Fruit fly (Drosophila melanogaster) whole organism, prepupa: Measurements from ENCODE around the gene Gapvd1.

Source experiments
- Blimp-1 ChIP-seq: fragments of 200-800 bp; sonication (Bioruptor generic); optimal IDR thresholded peaks from 3 replicates; lab custom pipeline; 2017; ENCODE audit warnings: missing biosample characterization, missing genetic modification characterization, mild to moderate bottlenecking, moderate library complexity, missing genetic modification reagents
- CG10631 ChIP-seq: fragments of 200-800 bp; sonication (Bioruptor generic); optimal IDR thresholded peaks from 2 replicates; lab custom pipeline; 2016; ENCODE audit warnings: missing biosample characterization, missing genetic modification characterization
- CG11902 ChIP-seq: fragments of 200-800 bp; sonication (Bioruptor generic); optimal IDR thresholded peaks from 3 replicates; lab custom pipeline; 2016; ENCODE audit warnings: missing biosample characterization, missing genetic modification characterization
- CG15336 ChIP-seq: fragments of 200-800 bp; sonication (Bioruptor generic); IDR thresholded peaks from 2 replicates; pipeline ENCODE4 v1.3.6; 2022; ENCODE audit warnings: missing biosample characterization, missing genetic modification characterization
- CG16779 ChIP-seq: fragments of 200-800 bp; sonication (Bioruptor generic); optimal IDR thresholded peaks from 3 replicates; lab custom pipeline; 2017; ENCODE audit warnings: missing biosample characterization, mild to moderate bottlenecking, missing genetic modification characterization
- CG31627 ChIP-seq: fragments of 200-800 bp; sonication (Bioruptor generic); optimal IDR thresholded peaks from 3 replicates; lab custom pipeline; 2016; ENCODE audit warnings: missing biosample characterization, missing genetic modification characterization
- CG32006 ChIP-seq: fragments of 200-800 bp; sonication (Bioruptor generic); optimal IDR thresholded peaks from 3 replicates; lab custom pipeline; 2017; ENCODE audit warnings: missing biosample characterization, mild to moderate bottlenecking, missing genetic modification characterization
- CG3919 ChIP-seq: fragments of 200-800 bp; sonication (Bioruptor generic); optimal IDR thresholded peaks from 3 replicates; lab custom pipeline; 2016; ENCODE audit warnings: missing biosample characterization, missing genetic modification characterization
- CG4318 ChIP-seq: fragments of 200-800 bp; sonication (Bioruptor generic); optimal IDR thresholded peaks from 3 replicates; lab custom pipeline; 2017; ENCODE audit warnings: missing biosample characterization, mild to moderate bottlenecking, missing genetic modification characterization
- CG6163 ChIP-seq: fragments of 200-800 bp; sonication (Bioruptor generic); IDR thresholded peaks from 3 replicates; pipeline ENCODE4 v1.3.6; 2022; ENCODE audit warnings: missing biosample characterization, missing genetic modification characterization
- CG6808 ChIP-seq: fragments of 200-800 bp; sonication (Bioruptor generic); optimal IDR thresholded peaks from 3 replicates; lab custom pipeline; 2017; ENCODE audit warnings: missing biosample characterization, missing genetic modification characterization, mild to moderate bottlenecking, moderate library complexity, missing genetic modification reagents
- CG7368 ChIP-seq: fragments of 200-800 bp; sonication (Bioruptor generic); optimal IDR thresholded peaks from 3 replicates; lab custom pipeline; 2016; ENCODE audit warnings: missing biosample characterization, missing genetic modification characterization
- CG8119 ChIP-seq: fragments of 200-800 bp; sonication (Bioruptor generic); IDR thresholded peaks from 3 replicates; pipeline ENCODE4 v1.3.6; 2022; ENCODE audit warnings: missing biosample characterization, missing genetic modification characterization
- CG8319 ChIP-seq: fragments of 200-800 bp; sonication (Bioruptor generic); optimal IDR thresholded peaks from 3 replicates; lab custom pipeline; 2016; ENCODE audit warnings: missing biosample characterization, missing genetic modification characterization
- CG8632 ChIP-seq: fragments of 200-800 bp; sonication (Bioruptor generic); optimal IDR thresholded peaks from 3 replicates; lab custom pipeline; 2016; ENCODE audit warnings: missing biosample characterization, missing genetic modification characterization
- Eip78C ChIP-seq: fragments of 200-800 bp; sonication (Bioruptor generic); peaks from one replicate; lab custom pipeline; 2016; ENCODE audit warnings: missing biosample characterization, missing genetic modification characterization
- Eip93F ChIP-seq: fragments of 200-800 bp; sonication (Bioruptor generic); optimal IDR thresholded peaks from 2 replicates; lab custom pipeline; 2016; ENCODE audit warnings: missing biosample characterization, mild to moderate bottlenecking, missing genetic modification characterization
- Ets96B ChIP-seq: fragments of 200-800 bp; optimal IDR thresholded peaks from 2 replicates; lab custom pipeline; 2019; ENCODE audit warnings: missing biosample characterization, mild to moderate bottlenecking, missing genetic modification characterization, moderate library complexity
- Gug ChIP-seq: fragments of 200-800 bp; sonication (Bioruptor generic); IDR thresholded peaks from 2 replicates; pipeline ENCODE4 v1.3.6; 2022; ENCODE audit warnings: missing biosample characterization, missing genetic modification characterization
- Hr4 ChIP-seq: fragments of 200-800 bp; sonication (Bioruptor generic); optimal IDR thresholded peaks from 3 replicates; lab custom pipeline; 2016; ENCODE audit warnings: missing biosample characterization, missing genetic modification characterization
- Lpt ChIP-seq: fragments of 200-800 bp; sonication (Bioruptor generic); optimal IDR thresholded peaks from 3 replicates; lab custom pipeline; 2016; ENCODE audit warnings: missing biosample characterization, missing genetic modification characterization
- Met ChIP-seq: fragments of 200-800 bp; sonication (Bioruptor generic); optimal IDR thresholded peaks from 3 replicates; lab custom pipeline; 2016; ENCODE audit warnings: missing biosample characterization, missing genetic modification characterization
- Smox ChIP-seq: fragments of 200-800 bp; sonication (Bioruptor generic); optimal IDR thresholded peaks from 3 replicates; lab custom pipeline; 2016; ENCODE audit warnings: missing biosample characterization, missing genetic modification characterization
- Sox14 ChIP-seq: fragments of 200-800 bp; sonication (Bioruptor generic); optimal IDR thresholded peaks from 3 replicates; lab custom pipeline; 2016; ENCODE audit warnings: missing biosample characterization, missing genetic modification characterization
- Sox15 ChIP-seq: fragments of 200-800 bp; sonication (Bioruptor generic); optimal IDR thresholded peaks from 3 replicates; lab custom pipeline; 2016; ENCODE audit warnings: missing biosample characterization, missing genetic modification characterization
- achi ChIP-seq: fragments of 200-800 bp; sonication (Bioruptor generic); optimal IDR thresholded peaks from 3 replicates; lab custom pipeline; 2016; ENCODE audit warnings: missing biosample characterization, missing genetic modification characterization
- acj6 ChIP-seq: fragments of 200-800 bp; sonication (Bioruptor generic); optimal IDR thresholded peaks from 3 replicates; lab custom pipeline; 2016; ENCODE audit warnings: missing biosample characterization, missing genetic modification characterization
- dac ChIP-seq: fragments of 200-800 bp; sonication (Bioruptor generic); optimal IDR thresholded peaks from 2 replicates; lab custom pipeline; 2017; ENCODE audit warnings: missing biosample characterization, mild to moderate bottlenecking, missing genetic modification characterization
- dsx ChIP-seq: fragments of 200-800 bp; optimal IDR thresholded peaks from 3 replicates; lab custom pipeline; 2019; ENCODE audit warnings: missing biosample characterization, mild to moderate bottlenecking, missing genetic modification characterization, moderate library complexity; ENCODE audit not compliant: poor library complexity, severe bottlenecking
- esn ChIP-seq: fragments of 200-800 bp; sonication (Bioruptor generic); optimal IDR thresholded peaks from 2 replicates; lab custom pipeline; 2016; ENCODE audit warnings: missing biosample characterization, mild to moderate bottlenecking, missing genetic modification characterization, moderate library complexity
- fd59A ChIP-seq: fragments of 200-800 bp; sonication (Bioruptor generic); optimal IDR thresholded peaks from 2 replicates; lab custom pipeline; 2017; ENCODE audit warnings: missing biosample characterization, mild to moderate bottlenecking, missing genetic modification characterization, missing genetic modification reagents
- fd85E ChIP-seq: fragments of 200-800 bp; sonication (Bioruptor generic); optimal IDR thresholded peaks from 3 replicates; lab custom pipeline; 2016; ENCODE audit warnings: missing biosample characterization, missing genetic modification characterization
- fkh ChIP-seq: fragments of 200-800 bp; sonication (Bioruptor generic); optimal IDR thresholded peaks from 3 replicates; lab custom pipeline; 2017; ENCODE audit warnings: missing biosample characterization, mild to moderate bottlenecking, missing genetic modification characterization, moderate library complexity
- lz ChIP-seq: fragments of 200-800 bp; sonication (Bioruptor generic); optimal IDR thresholded peaks from 3 replicates; lab custom pipeline; 2016; ENCODE audit warnings: missing biosample characterization, missing genetic modification characterization
- net ChIP-seq: fragments of 200-800 bp; sonication (Bioruptor generic); optimal IDR thresholded peaks from 3 replicates; lab custom pipeline; 2016; ENCODE audit warnings: missing biosample characterization, missing genetic modification characterization
- salr ChIP-seq, 2 experiments: fragments of 200-800 bp; sonication (Bioruptor generic); optimal IDR thresholded peaks; 3 replicates each; lab custom pipeline; 2016 to 2018; ENCODE audit warnings: missing biosample characterization in 2 of 2, missing genetic modification characterization in 2 of 2, mild to moderate bottlenecking in 1 of 2
- spab ChIP-seq: fragments of 200-800 bp; sonication (Bioruptor generic); optimal IDR thresholded peaks from 2 replicates; lab custom pipeline; 2017; ENCODE audit warnings: missing biosample characterization, mild to moderate bottlenecking, missing genetic modification characterization, missing genetic modification reagents
- ss ChIP-seq, 2 experiments: fragments of 200-800 bp; sonication (Bioruptor generic); optimal IDR thresholded peaks; 2 replicates in 1 of 2; 3 replicates in 1 of 2; lab custom pipeline; 2017 to 2018; ENCODE audit warnings: mild to moderate bottlenecking in 2 of 2, missing biosample characterization in 2 of 2, missing genetic modification characterization in 2 of 2, moderate library complexity in 1 of 2
- svp ChIP-seq: fragments of 200-800 bp; sonication (Bioruptor generic); peaks from one replicate; lab custom pipeline; 2016; ENCODE audit warnings: missing biosample characterization, missing genetic modification characterization

Gapvd1 gene

dm6 chrX:11351351-11351750 lies 26.2 kb downstream of the Gapvd1 start (continued):
- TF ChIP-seq Met (GFP tag; lab: Kevin White, UChicago) (peak; percentile 93), lz (peak; percentile 95), esn (GFP tag; lab: Kevin White, UChicago) (peak; percentile 91), CG4318 (GFP tag; lab: Kevin White, UChicago) (peak; percentile 92), CG6808 (GFP tag; lab: Kevin White, UChicago) (peak; percentile 90), CG10631 (GFP tag; lab: Kevin White, UChicago) (peak; percentile 94), fd85E (GFP tag; lab: Kevin White, UChicago) (peak; percentile 86), Blimp-1 (GFP tag; lab: Kevin White, UChicago) (peak; percentile 70), Smox (GFP tag; lab: Kevin White, UChicago) (peak; percentile 91), CG15336 (GFP tag; lab: Robert Waterston, UW) (peak; percentile 98), CG8319 (GFP tag; lab: Kevin White, UChicago) (peak; percentile 89), CG8632 (GFP tag; lab: Kevin White, UChicago) (peak; percentile 90), Eip78C (GFP tag; lab: Kevin White, UChicago) (peak; percentile 97), Gug (GFP tag; lab: Robert Waterston, UW) (peak; percentile 96), Sox14 (GFP tag; lab: Kevin White, UChicago) (peak; percentile 94), spab (peak; percentile 90), svp (GFP tag; lab: Kevin White, UChicago) (peak; percentile 94), salr (GFP tag; optimal IDR thresholded peaks at IDR 0.05; lab: Kevin White, UChicago) (peak; percentile 88 to 94), fkh (GFP tag; lab: Kevin White, UChicago) (no peak), Eip93F (GFP tag; lab: Kevin White, UChicago) (no peak), CG6163 (peak; percentile 98), CG3919 (GFP tag; lab: Kevin White, UChicago) (peak; percentile 96), ss (GFP tag; optimal IDR thresholded peaks at IDR 0.05; lab: Kevin White, UChicago) (peak; percentile 83 to 93), Sox15 (GFP tag; lab: Kevin White, UChicago) (peak; percentile 93), dac (GFP tag; lab: Kevin White, UChicago) (peak; percentile 95), CG11902 (GFP tag; lab: Kevin White, UChicago) (peak; percentile 93), acj6 (GFP tag; lab: Kevin White, UChicago) (peak; percentile 95), CG7368 (GFP tag; lab: Kevin White, UChicago) (peak; percentile 95), CG8119 (peak; percentile 96), dsx (peak; percentile 94), fd59A (GFP tag; lab: Kevin White, UChicago) (peak; percentile 90), Lpt (GFP tag; lab: Kevin White, UChicago) (peak; percentile 95), net (peak; percentile 95), CG31627 (GFP tag; lab: Kevin White, UChicago) (peak; percentile 94), Ets96B (tag; lab: Kevin White, UChicago) (peak; percentile 91), CG16779 (tag; lab: Kevin White, UChicago) (peak; percentile 89), Hr4 (peak; percentile 97)

- TF ChIP-seq Sox15 (GFP tag; lab: Kevin White, UChicago) (no peak), svp (GFP tag; lab: Kevin White, UChicago) (peak; percentile 72), CG32006 (GFP tag; lab: Kevin White, UChicago) (no peak), ss (GFP tag; optimal IDR thresholded peaks at IDR 0.05; lab: Kevin White, UChicago) (peak; percentile 31 to 59), Eip78C (GFP tag; lab: Kevin White, UChicago) (peak; percentile 58), CG6808 (GFP tag; lab: Kevin White, UChicago) (peak; percentile 26), achi (no peak)
Observed at dm6 chrX:11355708-11356174, 30.6 kb downstream of the Gapvd1 start, which contains the start of gene dsh. Gene dsh, plus strand, starts transcription at chrX:11355881.
